Worm (Caenorhabditis elegans): ENCODE results near the gene B0547.2.

B0547.2 gene

DNA sequence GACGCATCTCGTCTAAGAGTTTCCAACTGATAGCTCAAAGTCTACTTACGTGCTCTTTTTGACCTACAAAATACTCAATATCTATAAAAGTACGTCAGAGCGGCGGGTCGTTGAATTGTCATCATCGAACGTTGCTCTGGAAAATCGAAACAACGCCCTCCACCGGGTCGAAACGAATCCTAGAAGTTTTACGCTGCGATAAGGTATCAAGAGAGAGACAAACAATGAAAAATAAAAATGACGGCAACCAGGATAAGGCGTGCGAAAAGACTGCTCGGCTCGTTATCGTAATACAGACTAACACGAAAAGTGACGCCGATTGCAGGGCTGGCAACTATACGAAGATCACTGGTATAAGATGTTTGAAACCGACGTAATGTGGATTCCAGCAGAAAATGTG is 8.4 kb downstream of the B0547.2 start:
- TF ChIP-seq tab-1 (GFP tag; IDR thresholded peaks at IDR 0.05) (no peak), med-1 (GFP tag; optimal IDR thresholded peaks at IDR 0.05; ENCODE audit: insufficient read depth) (no peak), cog-1 (tag; optimal IDR thresholded peaks at IDR 0.05) (no peak), T22C8.4 (GFP tag; IDR thresholded peaks at IDR 0.05) (no peak), flt-1 (GFP tag; IDR thresholded peaks at IDR 0.05) (no peak), ref-1 (GFP tag; conservative IDR thresholded peaks at IDR 0.05) (no peak), ztf-23 (GFP tag; IDR thresholded peaks at IDR 0.05) (no peak), ztf-29 (GFP tag; IDR thresholded peaks at IDR 0.05) (no peak), klf-2 (GFP tag; conservative IDR thresholded peaks at IDR 0.05) (no peak)

- TF ChIP-seq klf-2 (GFP tag; conservative IDR thresholded peaks at IDR 0.05) = no peak
These were observed 8.9 kb downstream of the B0547.2 start for ce11 chrIV:5654693-5655092.

DNA sequence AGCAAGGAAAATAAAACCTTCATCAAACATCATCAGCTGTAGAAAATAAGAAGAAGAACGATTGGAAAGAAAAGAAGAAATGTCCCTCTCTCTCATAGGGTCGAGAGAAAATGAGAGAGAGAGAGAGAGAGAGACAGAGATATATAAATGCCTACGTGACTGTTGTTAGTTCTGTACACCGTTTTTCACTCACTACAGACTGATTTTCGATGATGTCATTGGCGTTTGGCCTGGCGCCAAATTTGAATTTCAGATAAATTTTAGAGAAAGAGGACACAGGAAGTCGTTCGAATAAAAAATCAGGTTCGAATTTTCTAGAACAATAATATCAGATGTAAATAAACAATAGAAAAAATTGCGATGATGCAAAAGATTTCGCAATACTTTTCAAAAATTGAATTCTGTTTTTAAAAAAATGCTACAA is 10.2 kb downstream of the B0547.2 start:
- no peak for TF ChIP-seq med-1 (GFP tag; optimal IDR thresholded peaks at IDR 0.05; ENCODE audit: insufficient read depth)
- TF ChIP-seq flt-1 (GFP tag; IDR thresholded peaks at IDR 0.05) = no peak
- no peak for TF ChIP-seq tab-1 (GFP tag; IDR thresholded peaks at IDR 0.05)
- TF ChIP-seq T22C8.4 (GFP tag; IDR thresholded peaks at IDR 0.05) = no peak
- TF ChIP-seq ref-1 (GFP tag; conservative IDR thresholded peaks at IDR 0.05) = no peak
- TF ChIP-seq ztf-23 (GFP tag; IDR thresholded peaks at IDR 0.05) = no peak
- TF ChIP-seq klf-2 (GFP tag; conservative IDR thresholded peaks at IDR 0.05) = no peak
- TF ChIP-seq ztf-29 (GFP tag; IDR thresholded peaks at IDR 0.05) = no peak
- no peak for TF ChIP-seq cog-1 (tag; optimal IDR thresholded peaks at IDR 0.05)

DNA sequence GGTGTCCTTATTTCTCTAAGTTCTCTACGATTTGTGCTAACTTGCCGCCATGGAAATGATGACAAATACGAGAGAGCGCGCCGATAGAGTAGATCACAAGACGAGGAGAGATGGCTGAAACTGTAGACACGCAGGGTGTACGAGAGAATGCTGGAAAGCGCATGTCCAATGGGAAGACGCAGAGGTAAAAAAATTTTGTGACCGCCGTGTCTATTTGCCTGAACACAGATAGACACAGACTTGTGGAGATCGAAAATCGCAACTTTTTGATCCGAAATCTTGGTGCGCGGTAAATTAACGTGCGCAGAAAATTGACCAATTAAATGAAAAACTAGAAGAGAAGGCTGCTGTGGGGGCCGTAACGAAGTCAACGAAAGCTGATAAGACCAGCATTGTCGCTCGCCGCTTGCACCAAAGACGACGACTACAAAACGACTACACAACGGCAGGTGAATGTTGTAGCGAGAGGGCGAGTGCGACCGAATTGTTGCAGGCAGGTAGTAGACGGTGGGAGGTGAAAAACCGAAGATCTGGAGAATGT is 11.4 kb downstream of the B0547.2 start:
- TF ChIP-seq cog-1 (tag; optimal IDR thresholded peaks at IDR 0.05) = peak; percentile 26
- no peak for TF ChIP-seq klf-2 (GFP tag; conservative IDR thresholded peaks at IDR 0.05)
- TF ChIP-seq ref-1 (GFP tag; conservative IDR thresholded peaks at IDR 0.05) = no peak
- TF ChIP-seq ztf-29 (GFP tag; IDR thresholded peaks at IDR 0.05) = no peak
- no peak for TF ChIP-seq T22C8.4 (GFP tag; IDR thresholded peaks at IDR 0.05)
- TF ChIP-seq ztf-23 (GFP tag; IDR thresholded peaks at IDR 0.05) = no peak

DNA sequence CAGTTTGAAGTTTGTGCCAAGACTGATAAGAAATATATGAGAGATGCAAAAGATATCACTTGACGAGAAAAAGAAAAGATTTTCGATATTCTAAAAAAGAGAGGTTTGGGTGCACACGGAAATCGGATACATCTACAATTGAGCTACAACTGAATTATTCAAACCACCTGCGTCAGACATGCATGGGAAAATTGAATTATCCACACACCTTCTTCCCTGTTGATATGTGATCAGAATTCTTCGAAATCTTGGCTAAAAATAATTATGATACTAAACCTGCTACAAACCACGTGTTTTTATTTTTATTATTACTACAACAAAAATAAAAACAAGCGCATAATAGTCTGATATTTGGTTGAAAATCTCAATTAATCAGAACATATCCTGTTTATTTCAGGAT is 12.4 kb downstream of the B0547.2 start:
- TF ChIP-seq cog-1 (tag; optimal IDR thresholded peaks at IDR 0.05) (no peak), tab-1 (GFP tag; IDR thresholded peaks at IDR 0.05) (no peak), T22C8.4 (GFP tag; IDR thresholded peaks at IDR 0.05) (no peak), ref-1 (GFP tag; conservative IDR thresholded peaks at IDR 0.05) (no peak), med-1 (GFP tag; optimal IDR thresholded peaks at IDR 0.05; ENCODE audit: insufficient read depth) (no peak), flt-1 (GFP tag; IDR thresholded peaks at IDR 0.05) (no peak), ztf-23 (GFP tag; IDR thresholded peaks at IDR 0.05) (no peak), klf-2 (GFP tag; conservative IDR thresholded peaks at IDR 0.05) (no peak), ztf-29 (GFP tag; IDR thresholded peaks at IDR 0.05) (no peak)

DNA sequence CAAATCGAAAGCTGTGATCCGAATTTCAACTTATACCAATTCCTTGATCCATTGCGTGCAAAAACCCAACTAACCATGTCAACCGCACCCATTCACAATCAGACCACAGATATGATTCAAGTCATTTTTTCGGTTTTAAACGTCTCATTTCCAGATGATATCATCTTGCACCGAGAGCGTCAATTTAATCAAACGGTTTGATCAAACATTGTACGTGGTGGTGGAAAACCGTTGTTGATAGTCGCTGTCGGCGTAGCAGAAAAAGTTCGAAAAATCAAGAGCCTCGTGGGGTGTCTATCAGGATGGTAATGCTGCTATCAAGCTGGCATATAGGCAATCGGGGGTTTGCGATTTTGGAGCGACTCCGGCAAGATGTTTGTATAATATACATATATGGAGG is 13.1 kb downstream of the B0547.2 start:
- no peak for TF ChIP-seq ztf-29 (GFP tag; IDR thresholded peaks at IDR 0.05)
- no peak for TF ChIP-seq cog-1 (tag; optimal IDR thresholded peaks at IDR 0.05)
- TF ChIP-seq ztf-23 (GFP tag; IDR thresholded peaks at IDR 0.05) = no peak
- no peak for TF ChIP-seq ref-1 (GFP tag; conservative IDR thresholded peaks at IDR 0.05)
- TF ChIP-seq flt-1 (GFP tag; IDR thresholded peaks at IDR 0.05) = no peak
- no peak for TF ChIP-seq T22C8.4 (GFP tag; IDR thresholded peaks at IDR 0.05)
- TF ChIP-seq med-1 (GFP tag; optimal IDR thresholded peaks at IDR 0.05; ENCODE audit: insufficient read depth) = no peak
- no peak for TF ChIP-seq tab-1 (GFP tag; IDR thresholded peaks at IDR 0.05)
- TF ChIP-seq klf-2 (GFP tag; conservative IDR thresholded peaks at IDR 0.05) = no peak

ce11 chrIV:5659461-5659860 is 13.7 kb downstream of the B0547.2 start:
- TF ChIP-seq tab-1 (GFP tag; IDR thresholded peaks at IDR 0.05) (no peak), ztf-23 (GFP tag; IDR thresholded peaks at IDR 0.05) (no peak), klf-2 (GFP tag; conservative IDR thresholded peaks at IDR 0.05) (no peak), med-1 (GFP tag; optimal IDR thresholded peaks at IDR 0.05; ENCODE audit: insufficient read depth) (no peak), flt-1 (GFP tag; IDR thresholded peaks at IDR 0.05) (no peak), ref-1 (GFP tag; conservative IDR thresholded peaks at IDR 0.05) (no peak), cog-1 (tag; optimal IDR thresholded peaks at IDR 0.05) (no peak), ztf-29 (GFP tag; IDR thresholded peaks at IDR 0.05) (no peak), T22C8.4 (GFP tag; IDR thresholded peaks at IDR 0.05) (no peak)

DNA sequence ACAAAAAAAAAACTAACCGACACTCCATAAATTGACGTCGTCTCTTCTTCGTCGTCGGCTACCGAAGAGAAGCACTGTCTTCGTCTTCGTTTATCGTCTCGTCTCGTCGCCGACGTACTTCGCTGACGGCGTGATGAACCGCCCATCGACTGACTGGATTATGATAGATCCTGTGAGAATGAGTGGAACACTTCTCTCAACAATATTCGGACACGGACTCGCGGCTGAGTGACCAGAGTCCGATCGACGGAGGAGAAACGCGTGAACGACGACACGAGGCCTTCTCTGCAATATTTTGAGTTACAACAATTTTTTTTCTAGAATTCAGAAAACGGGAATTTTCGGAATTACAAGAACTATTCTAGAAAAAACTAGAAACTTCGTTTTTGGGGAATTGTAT is 14.4 kb downstream of the B0547.2 start, which contains the start of gene skn-1:
Gene skn-1, minus strand, starts transcription at position 146 of the 400 bp plus-strand sequence.
- TF ChIP-seq ztf-23 (GFP tag; IDR thresholded peaks at IDR 0.05) (no peak), ref-1 (GFP tag; conservative IDR thresholded peaks at IDR 0.05) (no peak), med-1 (GFP tag; optimal IDR thresholded peaks at IDR 0.05; ENCODE audit: insufficient read depth) (no peak), T22C8.4 (GFP tag; IDR thresholded peaks at IDR 0.05) (no peak), cog-1 (tag; optimal IDR thresholded peaks at IDR 0.05) (no peak), tab-1 (GFP tag; IDR thresholded peaks at IDR 0.05) (no peak), ztf-29 (GFP tag; IDR thresholded peaks at IDR 0.05) (no peak), flt-1 (GFP tag; IDR thresholded peaks at IDR 0.05) (no peak), klf-2 (GFP tag; conservative IDR thresholded peaks at IDR 0.05) (no peak)

ce11 chrIV:5662073-5662472 is 16.3 kb downstream of the B0547.2 start:
- no peak for TF ChIP-seq med-1 (GFP tag; optimal IDR thresholded peaks at IDR 0.05; ENCODE audit: insufficient read depth)
- no peak for TF ChIP-seq klf-2 (GFP tag; conservative IDR thresholded peaks at IDR 0.05)
- no peak for TF ChIP-seq ref-1 (GFP tag; conservative IDR thresholded peaks at IDR 0.05)
- no peak for TF ChIP-seq tab-1 (GFP tag; IDR thresholded peaks at IDR 0.05)
- TF ChIP-seq ztf-23 (GFP tag; IDR thresholded peaks at IDR 0.05) = no peak
- no peak for TF ChIP-seq ztf-29 (GFP tag; IDR thresholded peaks at IDR 0.05)
- no peak for TF ChIP-seq flt-1 (GFP tag; IDR thresholded peaks at IDR 0.05)

ce11 chrIV:5662886-5663285 is 17.1 kb downstream of the B0547.2 start:
- TF ChIP-seq tab-1 (GFP tag; IDR thresholded peaks at IDR 0.05) (no peak), T22C8.4 (GFP tag; IDR thresholded peaks at IDR 0.05) (no peak), cog-1 (tag; optimal IDR thresholded peaks at IDR 0.05) (no peak), flt-1 (GFP tag; IDR thresholded peaks at IDR 0.05) (no peak), ztf-29 (GFP tag; IDR thresholded peaks at IDR 0.05) (no peak), ref-1 (GFP tag; conservative IDR thresholded peaks at IDR 0.05) (no peak), med-1 (GFP tag; optimal IDR thresholded peaks at IDR 0.05; ENCODE audit: insufficient read depth) (no peak), klf-2 (GFP tag; conservative IDR thresholded peaks at IDR 0.05) (no peak), ztf-23 (GFP tag; IDR thresholded peaks at IDR 0.05) (no peak)

All from whole organism, midembryonic.